Worm (Caenorhabditis elegans) whole organism, young adult: ENCODE results near the gene T03F7.5.
A peak's percentile ranks its signal among the peaks of the same experiment; 100 is the strongest.

Source experiments
- B0035.1 ChIP-seq: sonication (generic microtip); optimal IDR thresholded peaks from 2 replicates; lab custom pipeline; 2016; ENCODE audit warnings: missing genetic modification characterization, mild to moderate bottlenecking, missing compliant biosample characterization, missing genotype, missing genetic modification reagents
- B0336.3 ChIP-seq: fragments of 200-800 bp; sonication (Bioruptor generic); IDR thresholded peaks from 2 replicates; pipeline ENCODE4 v1.3.6; 2022; ENCODE audit warnings: missing genetic modification characterization, missing compliant biosample characterization
- F10E7.11 ChIP-seq: sonication (generic microtip); optimal IDR thresholded peaks from 2 replicates; lab custom pipeline; 2017; ENCODE audit warnings: mild to moderate bottlenecking, missing genetic modification characterization, moderate library complexity, missing compliant biosample characterization
- F23B12.7 ChIP-seq: sonication (generic microtip); optimal IDR thresholded peaks from 2 replicates; lab custom pipeline; 2017; ENCODE audit warnings: missing genetic modification characterization, mild to moderate bottlenecking, missing compliant biosample characterization, antibody characterized with exemption, moderate library complexity; ENCODE audit not compliant: insufficient read depth
- F37B4.10 ChIP-seq: fragments of 200-800 bp; sonication (Bioruptor generic); IDR thresholded peaks from 2 replicates; pipeline ENCODE4 v1.3.6; 2022; ENCODE audit warnings: missing genetic modification characterization, missing compliant biosample characterization
- F57A8.1 ChIP-seq: fragments of 200-800 bp; sonication (Bioruptor generic); optimal IDR thresholded peaks from 2 replicates; lab custom pipeline; 2018; ENCODE audit warnings: mild to moderate bottlenecking, missing genetic modification characterization, moderate library complexity, missing compliant biosample characterization
- K12H6.12 ChIP-seq: fragments of 200-800 bp; sonication (Bioruptor generic); optimal IDR thresholded peaks from 2 replicates; lab custom pipeline; 2018; ENCODE audit warnings: mild to moderate bottlenecking, missing genetic modification characterization, missing compliant biosample characterization
- Y56A3A.18 ChIP-seq: fragments of 200-800 bp; sonication (Bioruptor generic); IDR thresholded peaks from 2 replicates; pipeline ENCODE4 v1.3.6; 2022; ENCODE audit warnings: missing genetic modification reagents, missing genetic modification characterization, missing compliant biosample characterization
- Y79H2A.3 ChIP-seq: fragments of 200-800 bp; sonication (Bioruptor generic); conservative IDR thresholded peaks from 2 replicates; pipeline ENCODE4 v1.3.6; 2022; ENCODE audit warnings: missing genetic modification reagents, missing genetic modification characterization, missing compliant biosample characterization
- aptf-2 ChIP-seq: fragments of 200-800 bp; sonication (Bioruptor generic); conservative IDR thresholded peaks from 2 replicates; pipeline ENCODE4 v1.3.6; 2022; ENCODE audit warnings: missing genetic modification reagents, missing genetic modification characterization, missing compliant biosample characterization
- attf-6 ChIP-seq: fragments of 200-800 bp; sonication (Bioruptor generic); IDR thresholded peaks from 2 replicates; pipeline ENCODE4 v1.3.6; 2022; ENCODE audit warnings: missing genetic modification reagents, missing genetic modification characterization, missing compliant biosample characterization
- bed-1 ChIP-seq: fragments of 200-800 bp; sonication (Bioruptor generic); IDR thresholded peaks from 2 replicates; pipeline ENCODE4 v1.3.6; 2022; ENCODE audit warnings: missing genetic modification reagents, missing genetic modification characterization, missing compliant biosample characterization
- ccch-3 ChIP-seq: fragments of 200-800 bp; sonication (Bioruptor generic); optimal IDR thresholded peaks from 2 replicates; lab custom pipeline; 2018; ENCODE audit warnings: mild to moderate bottlenecking, missing genetic modification characterization, missing compliant biosample characterization
- dox-1 ChIP-seq: fragments of 200-800 bp; sonication (Bioruptor generic); IDR thresholded peaks from 2 replicates; pipeline ENCODE4 v1.3.6; 2022; ENCODE audit warnings: missing genetic modification reagents, missing genetic modification characterization, missing compliant biosample characterization
- dpl-1 ChIP-seq: fragments of 150-350 bp; optimal IDR thresholded peaks from 2 replicates; lab custom pipeline; 2014; ENCODE audit warnings: missing biosample characterization, missing genetic modification reagents, missing genetic modification characterization
- egrh-3 ChIP-seq: fragments of 200-800 bp; sonication (Bioruptor generic); IDR thresholded peaks from 2 replicates; pipeline ENCODE4 v1.3.6; 2022; ENCODE audit warnings: missing genetic modification reagents, missing genetic modification characterization, missing compliant biosample characterization
- ekl-4 ChIP-seq: fragments of 200-800 bp; sonication (Bioruptor generic); IDR thresholded peaks from 2 replicates; pipeline ENCODE4 v1.3.6; 2022; ENCODE audit warnings: missing genetic modification reagents, missing genetic modification characterization, missing compliant biosample characterization
- ets-4 ChIP-seq: fragments of 200-800 bp; sonication (Bioruptor generic); optimal IDR thresholded peaks from 2 replicates; lab custom pipeline; 2018; ENCODE audit warnings: mild to moderate bottlenecking, missing genetic modification characterization, missing compliant biosample characterization
- him-1 ChIP-seq: sonication (generic microtip); optimal IDR thresholded peaks from 2 replicates; lab custom pipeline; 2016; ENCODE audit warnings: missing genotype, missing genetic modification reagents, missing genetic modification characterization, missing compliant biosample characterization
- hlh-12 ChIP-seq: sonication (generic microtip); optimal IDR thresholded peaks from 2 replicates; lab custom pipeline; 2016; ENCODE audit warnings: missing genetic modification characterization, missing compliant biosample characterization
- hmg-1.2 ChIP-seq: fragments of 200-800 bp; sonication (Bioruptor generic); IDR thresholded peaks from 2 replicates; pipeline ENCODE4 v1.3.6; 2022; ENCODE audit warnings: missing genetic modification reagents, missing genetic modification characterization, missing compliant biosample characterization
- hrde-1 ChIP-seq: sonication (generic microtip); optimal IDR thresholded peaks from 2 replicates; lab custom pipeline; 2016; ENCODE audit warnings: missing genetic modification characterization, mild to moderate bottlenecking, missing compliant biosample characterization, moderate library complexity, missing genotype, missing genetic modification reagents, borderline replicate concordance
- hsf-1 ChIP-seq: fragments of 200-800 bp; sonication (Bioruptor generic); IDR thresholded peaks from 2 replicates; pipeline ENCODE4 v1.3.6; 2022; ENCODE audit warnings: missing genetic modification reagents, missing genetic modification characterization, missing compliant biosample characterization
- lin-35 ChIP-seq, 3 experiments: fragments of 150-350 bp in 2 of 3; sonication (generic microtip) in 1 of 3; optimal IDR thresholded peaks; 2 replicates each; lab custom pipeline; 2014 to 2018; ENCODE audit warnings: missing biosample characterization in 3 of 3, missing genetic modification characterization in 3 of 3, missing genetic modification reagents in 3 of 3
- lin-40 ChIP-seq: sonication (generic microtip); optimal IDR thresholded peaks from 2 replicates; lab custom pipeline; 2016; ENCODE audit warnings: missing genetic modification characterization, mild to moderate bottlenecking, missing compliant biosample characterization, missing genotype, missing genetic modification reagents
- lsl-1 ChIP-seq: fragments of 200-800 bp; sonication (Bioruptor generic); optimal IDR thresholded peaks from 2 replicates; lab custom pipeline; 2018; ENCODE audit warnings: mild to moderate bottlenecking, missing genetic modification characterization, moderate library complexity, missing compliant biosample characterization
- madf-6 ChIP-seq: fragments of 200-800 bp; sonication (Bioruptor generic); IDR thresholded peaks from 2 replicates; pipeline ENCODE4 v1.3.6; 2022; ENCODE audit warnings: missing genetic modification reagents, missing genetic modification characterization, missing compliant biosample characterization
- mel-28 ChIP-seq: sonication (generic microtip); optimal IDR thresholded peaks from 2 replicates; lab custom pipeline; 2016; ENCODE audit warnings: borderline replicate concordance, mild to moderate bottlenecking, missing genetic modification characterization, missing compliant biosample characterization
- mes-4 ChIP-seq: sonication (generic microtip); optimal IDR thresholded peaks from 2 replicates; lab custom pipeline; 2016; ENCODE audit warnings: missing genotype, missing genetic modification characterization, missing compliant biosample characterization
- nfyb-1 ChIP-seq: fragments of 200-800 bp; sonication (Bioruptor generic); IDR thresholded peaks from 2 replicates; pipeline ENCODE4 v1.3.6; 2022; ENCODE audit warnings: missing genetic modification reagents, missing genetic modification characterization, missing compliant biosample characterization
- nhr-27 ChIP-seq: fragments of 200-800 bp; sonication (Bioruptor generic); optimal IDR thresholded peaks from 2 replicates; lab custom pipeline; 2018; ENCODE audit warnings: mild to moderate bottlenecking, missing genetic modification characterization, moderate library complexity, missing compliant biosample characterization
- nhr-80 ChIP-seq: sonication (generic microtip); optimal IDR thresholded peaks from 2 replicates; lab custom pipeline; 2016; ENCODE audit warnings: missing genetic modification characterization, missing compliant biosample characterization
- nhr-90 ChIP-seq: sonication (generic microtip); optimal IDR thresholded peaks from 2 replicates; lab custom pipeline; 2016; ENCODE audit warnings: missing genotype, mild to moderate bottlenecking, missing genetic modification characterization, missing compliant biosample characterization
- pbrm-1 ChIP-seq: fragments of 200-800 bp; sonication (Bioruptor generic); IDR thresholded peaks from 2 replicates; pipeline ENCODE4 v1.3.6; 2022; ENCODE audit warnings: missing genetic modification reagents, missing genetic modification characterization, missing compliant biosample characterization
- sdz-38 ChIP-seq: sonication (generic microtip); optimal IDR thresholded peaks from 2 replicates; lab custom pipeline; 2016; ENCODE audit warnings: missing genotype, missing genetic modification characterization, missing compliant biosample characterization
- snpc-4 ChIP-seq, 5 experiments: fragments of 150-350 bp in 1 of 5; sonication (generic microtip) in 4 of 5; optimal IDR thresholded peaks; 2 replicates each; lab custom pipeline; 2014 to 2018; ENCODE audit warnings: missing genetic modification characterization in 5 of 5, missing biosample characterization in 3 of 5, antibody characterized with exemption in 2 of 5, mild to moderate bottlenecking in 2 of 5, missing compliant biosample characterization in 2 of 5, missing genotype in 2 of 5, moderate library complexity in 2 of 5, missing genetic modification reagents in 1 of 5
- ztf-25 ChIP-seq: fragments of 200-800 bp; sonication (Bioruptor generic); IDR thresholded peaks from 2 replicates; pipeline ENCODE4 v1.3.6; 2022; ENCODE audit warnings: missing genetic modification reagents, missing genetic modification characterization, missing compliant biosample characterization
- ztf-3 ChIP-seq: fragments of 200-800 bp; sonication (Bioruptor generic); optimal IDR thresholded peaks from 2 replicates; lab custom pipeline; 2018; ENCODE audit warnings: mild to moderate bottlenecking, missing genetic modification characterization, missing compliant biosample characterization

The T03F7.5 gene

DNA sequence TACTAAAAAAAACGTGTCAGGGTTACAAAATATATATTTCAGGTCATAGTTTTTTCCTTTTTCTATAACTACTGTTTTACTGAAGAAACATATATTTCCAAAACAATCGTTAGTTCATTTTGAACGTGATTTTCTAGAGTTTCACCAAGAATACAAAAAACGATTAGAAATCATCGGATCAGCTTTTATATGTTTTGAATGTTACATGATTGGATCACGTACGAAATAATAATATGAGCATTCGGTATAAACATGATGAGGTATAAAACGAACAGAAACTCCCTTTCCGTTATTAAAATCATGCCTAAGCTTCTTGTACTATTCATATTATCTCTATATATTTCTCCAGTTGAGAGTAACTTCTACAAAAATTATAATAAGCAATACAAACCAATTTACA, 25.7 kb downstream of the T03F7.5 start, which contains the start of gene clec-223:
TSS of gene clec-223 (plus strand) at position 301 of the 400 bp plus-strand sequence.
- TF ChIP-seq B0035.1: no peak
- TF ChIP-seq mel-28 (tag; lab: Kevin White, UChicago): no peak
- no peak for TF ChIP-seq F37B4.10
- no peak for TF ChIP-seq attf-6 (GFP tag; lab: Robert Waterston, UW)

DNA sequence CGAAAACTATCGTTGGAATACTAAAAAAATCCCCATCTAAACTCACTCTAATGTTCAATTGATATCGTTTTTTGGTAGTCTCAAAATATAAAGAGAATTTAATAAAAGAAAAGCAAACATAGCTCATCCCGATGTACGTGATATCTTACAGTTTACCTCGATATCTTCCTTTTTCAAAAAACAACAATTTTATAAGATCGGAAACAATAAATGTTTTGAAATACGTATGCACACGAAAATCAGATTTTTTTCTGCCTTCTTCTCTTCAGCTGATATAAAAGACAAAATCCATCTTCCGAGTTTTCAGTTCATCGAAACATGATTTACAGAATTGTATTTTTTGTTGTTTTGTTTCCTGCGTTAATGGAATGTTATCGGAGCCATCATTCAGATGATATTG, 27.5 kb downstream of the T03F7.5 start, which contains the start of gene clec-222:
TSS of gene clec-222 (plus strand) at position 301 of the 400 bp plus-strand sequence.
- no peak for TF ChIP-seq dpl-1 (GFP tag; lab: Kevin White, UChicago)
- no peak for TF ChIP-seq F10E7.11
- no peak for TF ChIP-seq lsl-1 (GFP tag; lab: Kevin White, UChicago)
- TF ChIP-seq nfyb-1 (GFP tag; lab: Robert Waterston, UW): no peak
- no peak for TF ChIP-seq F23B12.7 (tag; lab: Kevin White, UChicago)
- TF ChIP-seq ets-4: no peak
- no peak for TF ChIP-seq Y79H2A.3

DNA sequence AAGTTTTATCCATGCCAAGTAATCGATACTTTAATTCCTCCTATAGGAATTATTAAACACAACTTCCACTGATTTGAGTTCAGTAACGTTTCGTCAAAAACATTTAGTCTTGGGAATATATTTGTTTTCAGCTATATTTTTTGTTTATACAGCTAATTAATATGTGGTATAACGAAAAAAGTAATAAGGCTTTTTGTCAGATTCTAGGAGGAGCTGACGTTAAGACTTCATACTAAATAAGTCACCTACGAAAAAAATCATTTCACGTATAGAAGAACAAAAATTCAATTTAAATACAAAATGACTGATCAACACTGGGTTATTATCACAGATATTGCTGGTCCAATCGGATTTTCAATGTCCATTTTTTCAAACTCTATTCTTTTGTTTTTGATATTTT, 29.7 kb downstream of the T03F7.5 start, which contains the start of gene str-115:
TSS of gene str-115 (plus strand) at position 301 of the 400 bp plus-strand sequence.
- TF ChIP-seq snpc-4 (GFP tag; optimal IDR thresholded peaks at IDR 0.05; lab: Kevin White, UChicago) (no peak), snpc-4 (tag; optimal IDR thresholded peaks at IDR 0.05; lab: Kevin White, UChicago) (no peak), nhr-90 (tag; lab: Kevin White, UChicago) (no peak), ekl-4 (GFP tag; lab: Robert Waterston, UW) (no peak), F57A8.1 (GFP tag; lab: Kevin White, UChicago) (no peak), ccch-3 (GFP tag; lab: Kevin White, UChicago) (no peak)

DNA sequence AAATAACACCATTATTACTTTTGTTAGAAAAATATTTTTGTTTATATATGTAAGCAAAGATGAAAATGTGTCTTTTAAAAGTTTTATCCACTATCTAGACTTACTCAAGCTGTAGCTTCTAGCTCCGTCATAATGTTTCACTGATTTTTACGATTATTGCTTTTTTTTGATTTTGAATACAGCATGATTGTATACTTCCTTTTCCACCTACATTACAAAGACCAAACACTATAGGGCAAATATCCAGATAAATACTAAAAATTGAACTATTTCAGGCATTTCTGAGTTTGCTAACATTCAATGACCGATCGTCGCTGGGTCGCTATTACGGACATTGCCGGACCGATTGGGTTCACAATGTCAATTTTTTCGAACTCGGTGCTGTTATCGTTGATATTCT, 31.9 kb downstream of the T03F7.5 start, which contains the start of gene str-116:
TSS of gene str-116 (plus strand) at position 301 of the 400 bp plus-strand sequence.
- no peak for TF ChIP-seq hmg-1.2 (GFP tag; lab: Robert Waterston, UW)
- no peak for TF ChIP-seq lin-35 (GFP tag; optimal IDR thresholded peaks at IDR 0.05; lab: Kevin White, UChicago)
- no peak for TF ChIP-seq aptf-2
- TF ChIP-seq hlh-12: no peak
- TF ChIP-seq pbrm-1: no peak
- TF ChIP-seq sdz-38: no peak
- no peak for TF ChIP-seq nhr-90 (tag; lab: Kevin White, UChicago)
- TF ChIP-seq dox-1 (GFP tag; lab: Robert Waterston, UW): no peak
- no peak for TF ChIP-seq Y56A3A.18 (GFP tag; lab: Robert Waterston, UW)
- TF ChIP-seq hrde-1: no peak
- no peak for TF ChIP-seq nhr-27 (tag; lab: Kevin White, UChicago)
- no peak for TF ChIP-seq madf-6

DNA sequence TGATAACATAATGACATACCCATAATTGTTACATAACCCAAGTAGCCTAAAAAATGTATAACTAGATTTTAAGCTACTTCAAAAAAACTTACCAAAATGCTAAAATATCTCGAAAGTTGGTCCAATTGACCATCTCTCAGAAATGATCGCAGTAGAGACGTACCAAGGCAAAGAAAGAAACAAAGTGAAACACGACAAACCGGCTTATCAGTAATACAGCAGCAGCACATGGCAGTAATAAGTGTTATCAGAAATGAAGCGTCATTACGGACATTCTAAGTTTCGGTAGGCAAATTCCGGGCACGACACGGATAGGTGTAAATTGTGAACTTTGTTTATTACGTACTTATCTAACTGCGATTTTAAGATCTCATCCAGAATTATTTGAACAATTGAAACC, 33.0 kb downstream of the T03F7.5 start, which contains the start of gene cln-3.1:
TSS of gene cln-3.1 (minus strand) at position 171 of the 400 bp plus-strand sequence.
- TF ChIP-seq nhr-80: peak; percentile 61
- TF ChIP-seq lin-40 (tag; lab: Kevin White, UChicago): no peak
- TF ChIP-seq egrh-3: no peak

DNA sequence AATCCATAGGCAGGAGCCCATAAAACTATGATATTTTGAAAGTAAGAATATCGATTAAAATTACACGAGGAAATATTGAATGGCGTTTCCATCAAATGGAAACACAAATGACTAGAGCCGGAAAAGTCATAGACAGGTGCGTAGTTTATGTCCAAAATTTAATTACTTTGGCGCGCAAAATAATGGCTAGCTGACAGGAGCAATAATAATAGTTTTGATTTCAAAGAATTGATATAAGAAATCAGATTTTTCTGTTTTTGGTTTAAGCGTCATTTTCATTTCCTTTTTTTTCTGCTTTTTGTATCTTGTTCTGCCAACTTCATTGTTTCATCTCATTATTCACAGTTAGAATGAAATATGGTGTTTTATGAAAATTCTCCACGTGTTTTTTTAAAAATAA, 35.5 kb downstream of the T03F7.5 start, which contains the start of gene F07B10.4:
TSS of gene F07B10.4 (minus strand) at position 101 of the 400 bp plus-strand sequence.
- TF ChIP-seq hrde-1: no peak
- TF ChIP-seq ztf-25 (GFP tag; lab: Robert Waterston, UW): no peak
- TF ChIP-seq hsf-1 (GFP tag; lab: Robert Waterston, UW): no peak
- TF ChIP-seq him-1: no peak
- TF ChIP-seq ztf-3 (GFP tag; lab: Kevin White, UChicago): no peak
- no peak for TF ChIP-seq bed-1 (GFP tag; lab: Robert Waterston, UW)
- TF ChIP-seq mes-4 (tag; lab: Kevin White, UChicago): no peak
- TF ChIP-seq B0336.3 (GFP tag; lab: Robert Waterston, UW): no peak
- TF ChIP-seq K12H6.12 (tag; lab: Kevin White, UChicago): no peak
- TF ChIP-seq B0035.1: no peak
- TF ChIP-seq aptf-2: no peak
